Worm (Caenorhabditis elegans): Measurements from ENCODE around the gene W05H9.2.

Gene W05H9.2

ce11 chrX:6221097-6221496 is 45.7 kb upstream of the W05H9.2 start:
- TF ChIP-seq nhr-77 (tag; optimal IDR thresholded peaks at IDR 0.05) (no peak), egl-27 (tag; optimal IDR thresholded peaks at IDR 0.05) (no peak), nhr-23 (tag; optimal IDR thresholded peaks at IDR 0.05) (no peak), fos-1 (tag; optimal IDR thresholded peaks at IDR 0.05) (no peak), nhr-28 (tag; optimal IDR thresholded peaks at IDR 0.05) (no peak), ceh-28 (tag; optimal IDR thresholded peaks at IDR 0.05) (no peak), skn-1 (tag; optimal IDR thresholded peaks at IDR 0.05) (no peak), nhr-12 (tag; optimal IDR thresholded peaks at IDR 0.05) (no peak), snpc-4 (tag; optimal IDR thresholded peaks at IDR 0.05) (no peak), ceh-16 (tag; optimal IDR thresholded peaks at IDR 0.05) (no peak), unc-62 (GFP tag; optimal IDR thresholded peaks at IDR 0.05) (no peak), ceh-82 (tag; optimal IDR thresholded peaks at IDR 0.05) (no peak)

- TF ChIP-seq hmg-11 (tag; optimal IDR thresholded peaks at IDR 0.05) (no peak), ZK546.5 (tag; optimal IDR thresholded peaks at IDR 0.05) (no peak), egl-27 (tag; optimal IDR thresholded peaks at IDR 0.05) (no peak), tbx-2 (tag; optimal IDR thresholded peaks at IDR 0.05) (no peak), lin-39 (tag; optimal IDR thresholded peaks at IDR 0.05) (peak; percentile 6), nhr-25 (tag; optimal IDR thresholded peaks at IDR 0.05) (no peak), nhr-67 (tag; optimal IDR thresholded peaks at IDR 0.05) (no peak), elt-2 (tag; optimal IDR thresholded peaks at IDR 0.05) (no peak)
These were observed 42.0 kb upstream of the W05H9.2 start for ce11 chrX:6224841-6225240.

ce11 chrX:6230669-6231068 is 36.2 kb upstream of the W05H9.2 start, which contains the start of gene lite-1:
Gene lite-1 (minus strand): TSS chrX:6230769.
- TF ChIP-seq elt-1 (tag; optimal IDR thresholded peaks at IDR 0.05) (no peak), ZK546.5 (tag; optimal IDR thresholded peaks at IDR 0.05) (no peak), mml-1 (tag; optimal IDR thresholded peaks at IDR 0.05) (no peak), unc-39 (tag; optimal IDR thresholded peaks at IDR 0.05) (no peak), ztf-11 (tag; optimal IDR thresholded peaks at IDR 0.05) (no peak), eor-1 (tag; optimal IDR thresholded peaks at IDR 0.05) (no peak), sea-2 (GFP tag; optimal IDR thresholded peaks at IDR 0.05) (no peak), skn-1 (tag; optimal IDR thresholded peaks at IDR 0.05) (no peak), hmg-11 (tag; optimal IDR thresholded peaks at IDR 0.05) (no peak), egl-5 (tag; optimal IDR thresholded peaks at IDR 0.05) (no peak), lsy-12 (tag; optimal IDR thresholded peaks at IDR 0.05) (no peak), fos-1 (tag; optimal IDR thresholded peaks at IDR 0.05) (no peak)

ce11 chrX:6232998-6233626 is 33.7 kb upstream of the W05H9.2 start, which contains the start of gene C14F11.4:
Gene C14F11.4 (minus strand): TSS chrX:6233048.
- TF ChIP-seq sea-2 (GFP tag; optimal IDR thresholded peaks at IDR 0.05), result no peak
- no peak for TF ChIP-seq skn-1 (tag; optimal IDR thresholded peaks at IDR 0.05)
- no peak for TF ChIP-seq ceh-28 (tag; optimal IDR thresholded peaks at IDR 0.05)
- TF ChIP-seq ZK546.5 (tag; optimal IDR thresholded peaks at IDR 0.05), result no peak
- TF ChIP-seq egl-5 (tag; optimal IDR thresholded peaks at IDR 0.05), result no peak
- no peak for TF ChIP-seq ceh-9 (tag; optimal IDR thresholded peaks at IDR 0.05)
- TF ChIP-seq nhr-67 (tag; optimal IDR thresholded peaks at IDR 0.05), result no peak
- TF ChIP-seq nhr-76 (tag; optimal IDR thresholded peaks at IDR 0.05), result no peak
- no peak for TF ChIP-seq snpc-4 (tag; optimal IDR thresholded peaks at IDR 0.05)
- TF ChIP-seq elt-2 (tag; optimal IDR thresholded peaks at IDR 0.05), result no peak
- no peak for TF ChIP-seq tbx-2 (tag; optimal IDR thresholded peaks at IDR 0.05)

ce11 chrX:6235443-6235842 is 31.4 kb upstream of the W05H9.2 start, which contains the start of gene hsp-43:
Gene hsp-43 (minus strand): TSS chrX:6235543.
- no peak for TF ChIP-seq unc-62 (GFP tag; optimal IDR thresholded peaks at IDR 0.05)
- TF ChIP-seq nhr-43 (tag; optimal IDR thresholded peaks at IDR 0.05; ENCODE audit: poor library complexity, severe bottlenecking), result no peak
- no peak for TF ChIP-seq sea-2 (GFP tag; optimal IDR thresholded peaks at IDR 0.05)
- no peak for TF ChIP-seq ceh-9 (tag; optimal IDR thresholded peaks at IDR 0.05)
- TF ChIP-seq ceh-16 (tag; optimal IDR thresholded peaks at IDR 0.05), result no peak

ce11 chrX:6238973-6239372 is 27.9 kb upstream of the W05H9.2 start, which contains the start of gene rml-3:
Gene rml-3 (minus strand): TSS chrX:6239065.
- TF ChIP-seq lin-15B (tag; optimal IDR thresholded peaks at IDR 0.05), result no peak
- peak; percentile 74 for TF ChIP-seq nhr-23 (tag; optimal IDR thresholded peaks at IDR 0.05)

Measured in whole organism, L3 larva.